Worm (Caenorhabditis elegans) whole organism, young adult: ENCODE results near the gene rps-3.

Experiments used
- D2030.7 ChIP-seq: fragments of 200-800 bp; sonication (Bioruptor generic); IDR thresholded peaks from 2 replicates; pipeline ENCODE4 v1.3.6; 2022; ENCODE audit warnings: missing genetic modification reagents, missing genetic modification characterization, missing compliant biosample characterization
- F37B4.10 ChIP-seq: fragments of 200-800 bp; sonication (Bioruptor generic); IDR thresholded peaks from 2 replicates; pipeline ENCODE4 v1.3.6; 2022; ENCODE audit warnings: missing genetic modification characterization, missing compliant biosample characterization
- F52B5.7 ChIP-seq: sonication (generic microtip); optimal IDR thresholded peaks from 2 replicates; lab custom pipeline; 2016; ENCODE audit warnings: mild to moderate bottlenecking, missing genetic modification characterization, missing compliant biosample characterization
- F57A8.1 ChIP-seq: fragments of 200-800 bp; sonication (Bioruptor generic); optimal IDR thresholded peaks from 2 replicates; lab custom pipeline; 2018; ENCODE audit warnings: mild to moderate bottlenecking, missing genetic modification characterization, moderate library complexity, missing compliant biosample characterization
- K12H6.12 ChIP-seq: fragments of 200-800 bp; sonication (Bioruptor generic); optimal IDR thresholded peaks from 2 replicates; lab custom pipeline; 2018; ENCODE audit warnings: mild to moderate bottlenecking, missing genetic modification characterization, missing compliant biosample characterization
- Y53G8AR.9 ChIP-seq: fragments of 200-800 bp; sonication (Bioruptor generic); conservative IDR thresholded peaks from 2 replicates; pipeline ENCODE4 v1.3.6; 2022; ENCODE audit warnings: missing genetic modification reagents, missing genetic modification characterization, missing compliant biosample characterization
- Y56A3A.18 ChIP-seq: fragments of 200-800 bp; sonication (Bioruptor generic); IDR thresholded peaks from 2 replicates; pipeline ENCODE4 v1.3.6; 2022; ENCODE audit warnings: missing genetic modification reagents, missing genetic modification characterization, missing compliant biosample characterization
- Y95B8A.8 ChIP-seq: fragments of 200-800 bp; sonication (Bioruptor generic); IDR thresholded peaks from 2 replicates; pipeline ENCODE4 v1.3.6; 2022; ENCODE audit warnings: missing genetic modification reagents, missing genetic modification characterization, missing compliant biosample characterization
- akir-1 ChIP-seq: fragments of 200-800 bp; sonication (Bioruptor generic); optimal IDR thresholded peaks from 2 replicates; lab custom pipeline; 2018; ENCODE audit warnings: mild to moderate bottlenecking, missing genetic modification characterization, moderate library complexity, missing compliant biosample characterization
- aptf-2 ChIP-seq: fragments of 200-800 bp; sonication (Bioruptor generic); conservative IDR thresholded peaks from 2 replicates; pipeline ENCODE4 v1.3.6; 2022; ENCODE audit warnings: missing genetic modification reagents, missing genetic modification characterization, missing compliant biosample characterization
- atf-7 ChIP-seq: sonication (generic microtip); optimal IDR thresholded peaks from 2 replicates; lab custom pipeline; 2017; ENCODE audit warnings: mild to moderate bottlenecking, missing genetic modification characterization, missing compliant biosample characterization
- attf-5 ChIP-seq: fragments of 200-800 bp; sonication (Bioruptor generic); optimal IDR thresholded peaks from 2 replicates; lab custom pipeline; 2018; ENCODE audit warnings: mild to moderate bottlenecking, missing genetic modification characterization, missing compliant biosample characterization
- attf-6 ChIP-seq: fragments of 200-800 bp; sonication (Bioruptor generic); IDR thresholded peaks from 2 replicates; pipeline ENCODE4 v1.3.6; 2022; ENCODE audit warnings: missing genetic modification reagents, missing genetic modification characterization, missing compliant biosample characterization
- bed-2 ChIP-seq: fragments of 200-800 bp; sonication (Bioruptor generic); IDR thresholded peaks from 2 replicates; pipeline ENCODE4 v1.3.6; 2022; ENCODE audit warnings: missing genetic modification reagents, missing genetic modification characterization, missing compliant biosample characterization
- ceh-100 ChIP-seq: fragments of 200-800 bp; sonication (Bioruptor generic); IDR thresholded peaks from 2 replicates; pipeline ENCODE4 v1.3.6; 2022; ENCODE audit warnings: missing genetic modification reagents, missing genetic modification characterization, missing compliant biosample characterization
- ceh-58 ChIP-seq: fragments of 200-800 bp; sonication (Bioruptor generic); IDR thresholded peaks from 2 replicates; pipeline ENCODE4 v1.3.6; 2022; ENCODE audit warnings: missing genetic modification characterization, missing compliant biosample characterization
- ceh-79 ChIP-seq: sonication (generic microtip); optimal IDR thresholded peaks from 2 replicates; lab custom pipeline; 2017; ENCODE audit warnings: mild to moderate bottlenecking, missing genetic modification characterization, missing compliant biosample characterization
- ceh-91 ChIP-seq: fragments of 200-800 bp; sonication (Bioruptor generic); IDR thresholded peaks from 2 replicates; pipeline ENCODE4 v1.3.6; 2022; ENCODE audit warnings: missing genetic modification reagents, missing genetic modification characterization, missing compliant biosample characterization
- dpff-1 ChIP-seq: sonication (generic microtip); optimal IDR thresholded peaks from 2 replicates; lab custom pipeline; 2017; ENCODE audit warnings: mild to moderate bottlenecking, missing genetic modification characterization, missing compliant biosample characterization
- efl-1 ChIP-seq: fragments of 150-350 bp; optimal IDR thresholded peaks from 2 replicates; lab custom pipeline; 2014; ENCODE audit warnings: missing biosample characterization, missing genetic modification reagents, missing genetic modification characterization
- egrh-3 ChIP-seq: fragments of 200-800 bp; sonication (Bioruptor generic); IDR thresholded peaks from 2 replicates; pipeline ENCODE4 v1.3.6; 2022; ENCODE audit warnings: missing genetic modification reagents, missing genetic modification characterization, missing compliant biosample characterization
- ets-4 ChIP-seq: fragments of 200-800 bp; sonication (Bioruptor generic); optimal IDR thresholded peaks from 2 replicates; lab custom pipeline; 2018; ENCODE audit warnings: mild to moderate bottlenecking, missing genetic modification characterization, missing compliant biosample characterization
- let-526 ChIP-seq: fragments of 200-800 bp; sonication (Bioruptor generic); IDR thresholded peaks from 2 replicates; pipeline ENCODE4 v1.3.6; 2022; ENCODE audit warnings: missing genetic modification reagents, missing genetic modification characterization, missing compliant biosample characterization
- let-607 ChIP-seq, 2 experiments: fragments of 200-800 bp in 1 of 2; sonication (Bioruptor generic) in 1 of 2; sonication (generic microtip) in 1 of 2; optimal IDR thresholded peaks; 2 replicates each; lab custom pipeline; 2016 to 2018; ENCODE audit warnings: mild to moderate bottlenecking in 2 of 2, missing compliant biosample characterization in 2 of 2, missing genetic modification characterization in 2 of 2, moderate library complexity in 2 of 2, missing genotype in 1 of 2
- lin-26 ChIP-seq: fragments of 200-800 bp; sonication (Bioruptor generic); IDR thresholded peaks from 2 replicates; pipeline ENCODE4 v1.3.6; 2022; ENCODE audit warnings: missing genetic modification reagents, missing genetic modification characterization, missing compliant biosample characterization
- lin-35 ChIP-seq, 3 experiments: fragments of 150-350 bp in 2 of 3; sonication (generic microtip) in 1 of 3; optimal IDR thresholded peaks; 2 replicates each; lab custom pipeline; 2014 to 2018; ENCODE audit warnings: missing biosample characterization in 3 of 3, missing genetic modification characterization in 3 of 3, missing genetic modification reagents in 3 of 3
- lin-40 ChIP-seq: sonication (generic microtip); optimal IDR thresholded peaks from 2 replicates; lab custom pipeline; 2016; ENCODE audit warnings: missing genetic modification characterization, mild to moderate bottlenecking, missing compliant biosample characterization, missing genotype, missing genetic modification reagents
- lsy-27 ChIP-seq: sonication (generic microtip); optimal IDR thresholded peaks from 2 replicates; lab custom pipeline; 2017; ENCODE audit warnings: missing genetic modification characterization, mild to moderate bottlenecking, missing compliant biosample characterization, antibody characterized with exemption, missing genotype, borderline replicate concordance; ENCODE audit not compliant: insufficient read depth
- madf-10 ChIP-seq: sonication (generic microtip); optimal IDR thresholded peaks from 2 replicates; lab custom pipeline; 2016; ENCODE audit warnings: mild to moderate bottlenecking, missing genetic modification characterization, missing compliant biosample characterization
- madf-6 ChIP-seq: fragments of 200-800 bp; sonication (Bioruptor generic); IDR thresholded peaks from 2 replicates; pipeline ENCODE4 v1.3.6; 2022; ENCODE audit warnings: missing genetic modification reagents, missing genetic modification characterization, missing compliant biosample characterization
- mcd-1 ChIP-seq: fragments of 200-800 bp; sonication (Bioruptor generic); IDR thresholded peaks from 2 replicates; pipeline ENCODE4 v1.3.6; 2022; ENCODE audit warnings: missing genetic modification reagents, missing genetic modification characterization, missing compliant biosample characterization
- nfya-2 ChIP-seq: fragments of 200-800 bp; sonication (Bioruptor generic); IDR thresholded peaks from 2 replicates; pipeline ENCODE4 v1.3.6; 2022; ENCODE audit warnings: missing genetic modification reagents, missing genetic modification characterization, missing compliant biosample characterization
- nhr-179 ChIP-seq: sonication (generic microtip); optimal IDR thresholded peaks from 2 replicates; lab custom pipeline; 2016; ENCODE audit warnings: mild to moderate bottlenecking, missing genetic modification characterization, missing compliant biosample characterization
- nhr-27 ChIP-seq: fragments of 200-800 bp; sonication (Bioruptor generic); optimal IDR thresholded peaks from 2 replicates; lab custom pipeline; 2018; ENCODE audit warnings: mild to moderate bottlenecking, missing genetic modification characterization, moderate library complexity, missing compliant biosample characterization
- nhr-90 ChIP-seq: sonication (generic microtip); optimal IDR thresholded peaks from 2 replicates; lab custom pipeline; 2016; ENCODE audit warnings: missing genotype, mild to moderate bottlenecking, missing genetic modification characterization, missing compliant biosample characterization
- pbrm-1 ChIP-seq: fragments of 200-800 bp; sonication (Bioruptor generic); IDR thresholded peaks from 2 replicates; pipeline ENCODE4 v1.3.6; 2022; ENCODE audit warnings: missing genetic modification reagents, missing genetic modification characterization, missing compliant biosample characterization
- pha-4 ChIP-seq: fragments of 150-350 bp; sonication (generic microtip); optimal IDR thresholded peaks from 2 replicates; lab custom pipeline; 2014; ENCODE audit warnings: missing biosample characterization, missing genetic modification reagents, missing genetic modification characterization
- snpc-1.1 ChIP-seq: sonication (generic microtip); optimal IDR thresholded peaks from 2 replicates; lab custom pipeline; 2017; ENCODE audit warnings: missing genetic modification characterization, mild to moderate bottlenecking, missing compliant biosample characterization, antibody characterized with exemption, moderate library complexity, missing genotype, missing genetic modification reagents; ENCODE audit not compliant: insufficient read depth
- snpc-3.4 ChIP-seq: sonication (generic microtip); optimal IDR thresholded peaks from 2 replicates; lab custom pipeline; 2017; ENCODE audit warnings: missing genetic modification characterization, mild to moderate bottlenecking, missing compliant biosample characterization, antibody characterized with exemption, moderate library complexity, missing genotype, missing genetic modification reagents
- somi-1 ChIP-seq: fragments of 200-800 bp; sonication (Bioruptor generic); optimal IDR thresholded peaks from 2 replicates; lab custom pipeline; 2018; ENCODE audit warnings: mild to moderate bottlenecking, missing genetic modification characterization, missing compliant biosample characterization
- tbp1 ChIP-seq: fragments of 200-800 bp; sonication (Bioruptor generic); optimal IDR thresholded peaks from 2 replicates; lab custom pipeline; 2018; ENCODE audit warnings: mild to moderate bottlenecking, missing genetic modification characterization, missing compliant biosample characterization
- tbx-9 ChIP-seq: sonication (generic microtip); optimal IDR thresholded peaks from 2 replicates; lab custom pipeline; 2016; ENCODE audit warnings: borderline replicate concordance, missing genetic modification characterization, inconsistent platforms, missing compliant biosample characterization
- unc-130 ChIP-seq: sonication (generic microtip); optimal IDR thresholded peaks from 2 replicates; lab custom pipeline; 2016; ENCODE audit warnings: missing genetic modification reagents, missing genetic modification characterization, missing compliant biosample characterization
- zfh-2 ChIP-seq: fragments of 200-800 bp; sonication (Bioruptor generic); conservative IDR thresholded peaks from 2 replicates; pipeline ENCODE4 v1.3.6; 2022; ENCODE audit warnings: missing genetic modification reagents, missing genetic modification characterization, missing compliant biosample characterization
- zim-3 ChIP-seq: sonication (generic microtip); optimal IDR thresholded peaks from 2 replicates; lab custom pipeline; 2017; ENCODE audit warnings: mild to moderate bottlenecking, missing genetic modification characterization, moderate library complexity, missing compliant biosample characterization
- ztf-26 ChIP-seq: sonication (generic microtip); optimal IDR thresholded peaks from 2 replicates; lab custom pipeline; 2017; ENCODE audit warnings: missing genetic modification characterization, missing compliant biosample characterization
- ztf-6 ChIP-seq: fragments of 200-800 bp; sonication (Bioruptor generic); IDR thresholded peaks from 2 replicates; pipeline ENCODE4 v1.3.6; 2022; ENCODE audit warnings: missing genetic modification reagents, missing genetic modification characterization, missing compliant biosample characterization

Gene rps-3

DNA sequence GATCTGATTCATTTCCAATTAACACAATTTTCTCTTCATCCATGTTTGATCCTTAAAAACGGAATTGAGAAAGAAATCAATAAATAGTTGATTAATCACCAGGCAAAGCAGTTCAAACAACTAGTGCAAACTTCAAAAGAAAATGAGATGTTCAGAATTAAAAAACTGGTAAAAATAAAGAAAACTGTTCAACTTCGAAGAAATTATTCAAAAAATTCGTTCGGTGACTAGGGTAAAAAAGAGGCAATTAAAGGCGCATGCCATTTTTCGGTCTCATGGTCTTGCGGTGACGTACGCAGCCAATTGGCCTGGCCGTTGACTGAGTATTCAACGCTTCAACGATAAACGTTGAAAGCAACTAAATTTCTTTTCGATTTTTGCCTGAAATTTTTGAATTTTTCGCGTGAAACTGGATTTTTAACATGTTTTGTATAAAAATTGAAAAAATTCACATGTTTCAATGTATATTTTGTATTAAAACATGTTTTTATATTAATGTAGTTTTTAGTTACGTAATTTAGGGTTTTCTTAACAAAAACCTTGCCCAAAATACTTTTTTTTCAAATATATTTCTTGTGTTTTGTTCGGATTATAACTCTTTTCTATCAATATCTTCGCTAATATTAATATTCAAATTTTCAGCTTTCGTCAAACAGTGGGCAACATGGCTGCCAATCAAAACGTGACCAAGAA is at the start of gene rps-3, which contains the start of gene sna-3 (continued):
- TF ChIP-seq D2030.7 (GFP tag; lab: Robert Waterston, UW): peak; percentile 72
- no peak for TF ChIP-seq somi-1 (GFP tag; lab: Kevin White, UChicago)
- TF ChIP-seq snpc-3.4 (tag; lab: Kevin White, UChicago): peak; percentile 64
- no peak for TF ChIP-seq ztf-26 (tag; lab: Kevin White, UChicago)
- TF ChIP-seq tbx-9 (tag; lab: Kevin White, UChicago): no peak
- TF ChIP-seq K12H6.12 (tag; lab: Kevin White, UChicago): no peak
- TF ChIP-seq ceh-91 (GFP tag; lab: Robert Waterston, UW): peak; percentile 38; the same call in 1 of the 2 replicates
- peak; percentile 66 for TF ChIP-seq snpc-1.1 (tag; lab: Kevin White, UChicago)
- peak in 1 of 2 experiments; percentile 36 for TF ChIP-seq let-607 (tag; optimal IDR thresholded peaks at IDR 0.05; lab: Kevin White, UChicago)
- peak in 1 of 3 experiments; percentile 58 for TF ChIP-seq lin-35 (GFP tag; optimal IDR thresholded peaks at IDR 0.05; lab: Kevin White, UChicago)
- no peak for TF ChIP-seq atf-7 (tag; lab: Kevin White, UChicago)
- TF ChIP-seq Y56A3A.18 (GFP tag; lab: Robert Waterston, UW): no peak
- peak; percentile 58 for TF ChIP-seq tbp1 (GFP tag; lab: Kevin White, UChicago)
- no peak for TF ChIP-seq lsy-27 (tag; lab: Kevin White, UChicago)
- TF ChIP-seq unc-130 (GFP tag; lab: Kevin White, UChicago): no peak
- 0 out of 2 replicates have a peak, but pooled peaks have one; percentile 42 for TF ChIP-seq Y95B8A.8 (GFP tag; lab: Robert Waterston, UW)
- no peak for TF ChIP-seq nhr-90
- peak; percentile 58 for TF ChIP-seq madf-6 (GFP tag; lab: Robert Waterston, UW)
- TF ChIP-seq pbrm-1 (GFP tag; lab: Robert Waterston, UW): peak; percentile 64; the same call in 1 of the 2 replicates
- no peak for TF ChIP-seq akir-1 (GFP tag; lab: Kevin White, UChicago)
- peak; percentile 83 for TF ChIP-seq attf-5 (GFP tag; lab: Kevin White, UChicago)
- TF ChIP-seq ceh-100: no peak
- peak; percentile 48 for TF ChIP-seq efl-1 (GFP tag; lab: Kevin White, UChicago)
- no peak for TF ChIP-seq pha-4 (tag; lab: Kevin White, UChicago)
- no peak for TF ChIP-seq F57A8.1
- peak; percentile 72 for TF ChIP-seq mcd-1 (GFP tag; lab: Robert Waterston, UW)
- TF ChIP-seq nfya-2 (GFP tag; lab: Robert Waterston, UW): no peak
- TF ChIP-seq bed-2: no peak
- no peak for TF ChIP-seq ceh-58
- no peak for TF ChIP-seq zim-3 (tag; lab: Kevin White, UChicago)
- no peak for TF ChIP-seq F37B4.10 (GFP tag; lab: Robert Waterston, UW)
- no peak for TF ChIP-seq aptf-2 (GFP tag; lab: Robert Waterston, UW)
- TF ChIP-seq lin-40 (tag; lab: Kevin White, UChicago): peak; percentile 27
- TF ChIP-seq Y53G8AR.9 (GFP tag; lab: Robert Waterston, UW): no peak
- no peak for TF ChIP-seq attf-6 (GFP tag; lab: Robert Waterston, UW)
- TF ChIP-seq ceh-79 (tag; lab: Kevin White, UChicago): no peak
- TF ChIP-seq egrh-3 (GFP tag; lab: Robert Waterston, UW): no peak
- TF ChIP-seq lin-26: no peak
- no peak for TF ChIP-seq nhr-179 (tag; lab: Kevin White, UChicago)
- no peak for TF ChIP-seq nhr-27 (tag; lab: Kevin White, UChicago)
- no peak for TF ChIP-seq let-526 (GFP tag; lab: Robert Waterston, UW)
- TF ChIP-seq madf-10: no peak
- no peak for TF ChIP-seq ztf-6 (GFP tag; lab: Robert Waterston, UW)
- no peak for TF ChIP-seq ets-4 (GFP tag; lab: Kevin White, UChicago)
- no peak for TF ChIP-seq zfh-2 (GFP tag; lab: Robert Waterston, UW)
- no peak for TF ChIP-seq dpff-1
- TF ChIP-seq F52B5.7 (tag; lab: Kevin White, UChicago): no peak
